Fruit fly (Drosophila melanogaster) whole organism, embryonic: ENCODE measurements around the gene Grik.

Experiments used
- Asciz ChIP-seq: fragments of 200-800 bp; sonication (Bioruptor generic); optimal IDR thresholded peaks from 2 replicates; lab custom pipeline; 2017; ENCODE audit warnings: missing biosample characterization, mild to moderate bottlenecking, missing genetic modification characterization, missing genetic modification reagents
- BEAF-32 ChIP-seq: fragments of 200-800 bp; sonication (Bioruptor generic); optimal IDR thresholded peaks from 3 replicates; lab custom pipeline; 2017; ENCODE audit warnings: missing biosample characterization, missing genetic modification characterization, mild to moderate bottlenecking, moderate library complexity, missing genetic modification reagents
- CG1024 ChIP-seq: fragments of 200-800 bp; sonication (Bioruptor generic); IDR thresholded peaks from 2 replicates; pipeline ENCODE4 v1.3.6; 2022; ENCODE audit warnings: missing biosample characterization, missing genetic modification characterization
- CG10565 ChIP-seq: fragments of 200-800 bp; sonication (Bioruptor generic); optimal IDR thresholded peaks from 3 replicates; lab custom pipeline; 2016; ENCODE audit warnings: missing biosample characterization, mild to moderate bottlenecking, missing genetic modification characterization
- CG11504 ChIP-seq: fragments of 200-800 bp; sonication (Bioruptor generic); optimal IDR thresholded peaks from 3 replicates; lab custom pipeline; 2019; ENCODE audit warnings: missing biosample characterization, mild to moderate bottlenecking, missing genetic modification characterization, moderate library complexity
- CG12769 ChIP-seq: fragments of 200-800 bp; sonication (Bioruptor generic); optimal IDR thresholded peaks from 2 replicates; lab custom pipeline; 2019; ENCODE audit warnings: missing biosample characterization, mild to moderate bottlenecking, missing genetic modification characterization, moderate library complexity
- CG12942 ChIP-seq: fragments of 200-800 bp; sonication (Bioruptor generic); optimal IDR thresholded peaks from 3 replicates; lab custom pipeline; 2016; ENCODE audit warnings: missing biosample characterization, missing genetic modification characterization
- CG13287 ChIP-seq: fragments of 200-800 bp; sonication (Bioruptor generic); IDR thresholded peaks from 2 replicates; pipeline ENCODE4 v1.3.6; 2022; ENCODE audit warnings: missing biosample characterization, missing genetic modification characterization; ENCODE audit not compliant: partially characterized antibody
- CG13296 ChIP-seq: fragments of 200-800 bp; sonication (Bioruptor generic); optimal IDR thresholded peaks from 3 replicates; lab custom pipeline; 2018; ENCODE audit warnings: missing biosample characterization, mild to moderate bottlenecking, missing genetic modification characterization
- CG16863 ChIP-seq: fragments of 200-800 bp; sonication (Bioruptor generic); optimal IDR thresholded peaks from 3 replicates; lab custom pipeline; 2016; ENCODE audit warnings: missing biosample characterization, missing genetic modification characterization
- CG18262 ChIP-seq: fragments of 200-800 bp; optimal IDR thresholded peaks from 3 replicates; lab custom pipeline; 2019; ENCODE audit warnings: missing biosample characterization, mild to moderate bottlenecking, missing genetic modification characterization, moderate library complexity
- CG5245 ChIP-seq: fragments of 200-800 bp; sonication (Bioruptor generic); optimal IDR thresholded peaks from 3 replicates; lab custom pipeline; 2016; ENCODE audit warnings: missing biosample characterization, missing genetic modification characterization
- CG6175 ChIP-seq: fragments of 200-800 bp; sonication (Bioruptor generic); IDR thresholded peaks from 3 replicates; pipeline ENCODE4 v1.3.6; 2022; ENCODE audit warnings: missing biosample characterization, missing genetic modification characterization
- CG7271 ChIP-seq: fragments of 200-800 bp; sonication (Bioruptor generic); optimal IDR thresholded peaks from 2 replicates; lab custom pipeline; 2018; ENCODE audit warnings: missing biosample characterization, mild to moderate bottlenecking, missing genetic modification characterization, moderate library complexity
- CG7556 ChIP-seq: fragments of 200-800 bp; sonication (Bioruptor generic); optimal IDR thresholded peaks from 2 replicates; lab custom pipeline; 2017; ENCODE audit warnings: missing biosample characterization, mild to moderate bottlenecking, missing genetic modification characterization
- CG8290 ChIP-seq, 3 experiments: fragments of 200-800 bp; sonication (Bioruptor generic); optimal IDR thresholded peaks; 2 replicates each; lab custom pipeline; 2016 to 2019; ENCODE audit warnings: missing biosample characterization in 3 of 3, missing genetic modification characterization in 3 of 3, mild to moderate bottlenecking in 2 of 3, moderate library complexity in 1 of 3
- CG8478 ChIP-seq: fragments of >200 bp; optimal IDR thresholded peaks from 2 replicates; lab custom pipeline; 2018
- CG8924 ChIP-seq: fragments of 200-800 bp; optimal IDR thresholded peaks from 3 replicates; lab custom pipeline; 2019; ENCODE audit warnings: missing biosample characterization, mild to moderate bottlenecking, missing genetic modification characterization, moderate library complexity
- CG9797 ChIP-seq: fragments of 200-800 bp; sonication (Bioruptor generic); optimal IDR thresholded peaks from 3 replicates; lab custom pipeline; 2018; ENCODE audit warnings: missing biosample characterization, mild to moderate bottlenecking, missing genetic modification characterization
- Chrac-16 ChIP-seq: fragments of 200-800 bp; sonication (Bioruptor generic); optimal IDR thresholded peaks from 3 replicates; lab custom pipeline; 2016; ENCODE audit warnings: missing biosample characterization, missing genetic modification characterization
- CkIIα-i1 ChIP-seq: fragments of 200-800 bp; sonication (Bioruptor generic); IDR thresholded peaks from 2 replicates; pipeline ENCODE4 v1.3.6; 2022; ENCODE audit warnings: missing biosample characterization, missing genetic modification characterization
- Dbx ChIP-seq: fragments of 200-800 bp; sonication (Bioruptor generic); IDR thresholded peaks from 3 replicates; pipeline ENCODE4 v1.3.6; 2022; ENCODE audit warnings: missing biosample characterization, missing genetic modification characterization
- Deaf1 ChIP-seq: fragments of 200-800 bp; optimal IDR thresholded peaks from 3 replicates; lab custom pipeline; 2019; ENCODE audit warnings: missing biosample characterization, mild to moderate bottlenecking, missing genetic modification characterization, moderate library complexity
- Fer2 ChIP-seq: fragments of 200-800 bp; sonication (Bioruptor generic); optimal IDR thresholded peaks from 2 replicates; lab custom pipeline; 2018; ENCODE audit warnings: missing biosample characterization, mild to moderate bottlenecking, missing genetic modification characterization, moderate library complexity
- Hr78 ChIP-seq, 2 experiments: fragments of 200-800 bp in 1 of 2; fragments of >200 bp in 1 of 2; sonication (Bioruptor generic) in 1 of 2; optimal IDR thresholded peaks; 2 replicates each; lab custom pipeline; 2017 to 2019; ENCODE audit warnings: missing biosample characterization in 2 of 2, missing genetic modification characterization in 2 of 2, mild to moderate bottlenecking in 1 of 2, moderate library complexity in 1 of 2
- Hsf ChIP-seq: fragments of 200-800 bp; sonication (Bioruptor generic); optimal IDR thresholded peaks from 3 replicates; lab custom pipeline; 2016; ENCODE audit warnings: missing biosample characterization, missing genetic modification characterization
- Neu2 ChIP-seq: fragments of 200-800 bp; sonication (Bioruptor generic); optimal IDR thresholded peaks from 3 replicates; lab custom pipeline; 2016; ENCODE audit warnings: missing biosample characterization, missing genetic modification characterization, borderline replicate concordance
- Side ChIP-seq: fragments of 200-800 bp; sonication (Bioruptor generic); optimal IDR thresholded peaks from 2 replicates; lab custom pipeline; 2016; ENCODE audit warnings: missing biosample characterization, missing genetic modification characterization
- ab ChIP-seq: fragments of 200-800 bp; sonication (Bioruptor generic); optimal IDR thresholded peaks from 2 replicates; lab custom pipeline; 2016; ENCODE audit warnings: missing biosample characterization, missing genetic modification characterization
- bigmax ChIP-seq: fragments of 200-800 bp; sonication (Bioruptor generic); optimal IDR thresholded peaks from 2 replicates; lab custom pipeline; 2018; ENCODE audit warnings: missing biosample characterization, mild to moderate bottlenecking, missing genetic modification characterization
- br ChIP-seq: fragments of >200 bp; optimal IDR thresholded peaks from 2 replicates; lab custom pipeline; 2017
- bsh ChIP-seq, 2 experiments: fragments of 200-800 bp; sonication (Bioruptor generic); optimal IDR thresholded peaks; 2 replicates each; lab custom pipeline; 2017 to 2018; ENCODE audit warnings: mild to moderate bottlenecking in 2 of 2, missing biosample characterization in 2 of 2, missing genetic modification characterization in 2 of 2, moderate library complexity in 1 of 2
- chif ChIP-seq, 2 experiments: fragments of 200-800 bp; sonication (Bioruptor generic); optimal IDR thresholded peaks; 3 replicates each; lab custom pipeline; 2016; ENCODE audit warnings: missing biosample characterization in 2 of 2, missing genetic modification characterization in 2 of 2
- ci ChIP-seq: fragments of 200-800 bp; sonication (Bioruptor generic); IDR thresholded peaks from 3 replicates; pipeline ENCODE4 v1.3.6; 2022; ENCODE audit warnings: missing biosample characterization, missing genetic modification characterization
- dimm ChIP-seq: fragments of 200-800 bp; sonication (Bioruptor generic); IDR thresholded peaks from 2 replicates; pipeline ENCODE4 v1.3.6; 2022; ENCODE audit warnings: missing biosample characterization, missing genetic modification characterization
- dmrt11E ChIP-seq: fragments of 200-800 bp; sonication (Bioruptor generic); optimal IDR thresholded peaks from 3 replicates; lab custom pipeline; 2018; ENCODE audit warnings: missing biosample characterization, mild to moderate bottlenecking, missing genetic modification characterization, moderate library complexity
- ems ChIP-seq: fragments of 200-800 bp; sonication (Bioruptor generic); optimal IDR thresholded peaks from 3 replicates; lab custom pipeline; 2016; ENCODE audit warnings: missing biosample characterization, missing genetic modification characterization
- hbn ChIP-seq: fragments of 200-800 bp; sonication (Bioruptor generic); IDR thresholded peaks from 2 replicates; pipeline ENCODE4 v1.3.6; 2022; ENCODE audit warnings: missing biosample characterization, missing genetic modification characterization; ENCODE audit not compliant: partially characterized antibody
- nerfin-2 ChIP-seq: fragments of 200-800 bp; sonication (Bioruptor generic); IDR thresholded peaks from 2 replicates; pipeline ENCODE4 v1.3.6; 2022; ENCODE audit warnings: missing biosample characterization, missing genetic modification characterization; ENCODE audit not compliant: partially characterized antibody
- nmo ChIP-seq: fragments of 200-800 bp; sonication (Bioruptor generic); optimal IDR thresholded peaks from 2 replicates; lab custom pipeline; 2018; ENCODE audit warnings: missing biosample characterization, mild to moderate bottlenecking, missing genetic modification characterization, moderate library complexity
- pros ChIP-seq: fragments of 200-800 bp; sonication (Bioruptor generic); optimal IDR thresholded peaks from 3 replicates; lab custom pipeline; 2019; ENCODE audit warnings: missing biosample characterization, mild to moderate bottlenecking, missing genetic modification characterization, moderate library complexity
- ro ChIP-seq: fragments of 200-800 bp; sonication (Bioruptor generic); IDR thresholded peaks from 2 replicates; pipeline ENCODE4 v1.3.6; 2022; ENCODE audit warnings: missing biosample characterization, missing genetic modification characterization
- stwl ChIP-seq: fragments of 200-800 bp; sonication (Bioruptor generic); optimal IDR thresholded peaks from 3 replicates; lab custom pipeline; 2018; ENCODE audit warnings: missing biosample characterization, mild to moderate bottlenecking, missing genetic modification characterization, moderate library complexity
- tx ChIP-seq: fragments of 200-800 bp; sonication (Bioruptor generic); optimal IDR thresholded peaks from 2 replicates; lab custom pipeline; 2016; ENCODE audit warnings: missing biosample characterization, missing genetic modification characterization
- usp ChIP-seq: fragments of >200 bp; optimal IDR thresholded peaks from 2 replicates; lab custom pipeline; 2017; ENCODE audit warnings: missing biosample characterization, missing genetic modification characterization
- vvl ChIP-seq: fragments of 200-800 bp; sonication (Bioruptor generic); IDR thresholded peaks from 2 replicates; pipeline ENCODE4 v1.3.6; 2022; ENCODE audit warnings: missing biosample characterization, missing genetic modification characterization
- z ChIP-seq: fragments of 200-800 bp; sonication (Bioruptor generic); IDR thresholded peaks from 3 replicates; pipeline ENCODE4 v1.3.6; 2022; ENCODE audit warnings: missing biosample characterization, missing genetic modification characterization

The Grik gene

DNA sequence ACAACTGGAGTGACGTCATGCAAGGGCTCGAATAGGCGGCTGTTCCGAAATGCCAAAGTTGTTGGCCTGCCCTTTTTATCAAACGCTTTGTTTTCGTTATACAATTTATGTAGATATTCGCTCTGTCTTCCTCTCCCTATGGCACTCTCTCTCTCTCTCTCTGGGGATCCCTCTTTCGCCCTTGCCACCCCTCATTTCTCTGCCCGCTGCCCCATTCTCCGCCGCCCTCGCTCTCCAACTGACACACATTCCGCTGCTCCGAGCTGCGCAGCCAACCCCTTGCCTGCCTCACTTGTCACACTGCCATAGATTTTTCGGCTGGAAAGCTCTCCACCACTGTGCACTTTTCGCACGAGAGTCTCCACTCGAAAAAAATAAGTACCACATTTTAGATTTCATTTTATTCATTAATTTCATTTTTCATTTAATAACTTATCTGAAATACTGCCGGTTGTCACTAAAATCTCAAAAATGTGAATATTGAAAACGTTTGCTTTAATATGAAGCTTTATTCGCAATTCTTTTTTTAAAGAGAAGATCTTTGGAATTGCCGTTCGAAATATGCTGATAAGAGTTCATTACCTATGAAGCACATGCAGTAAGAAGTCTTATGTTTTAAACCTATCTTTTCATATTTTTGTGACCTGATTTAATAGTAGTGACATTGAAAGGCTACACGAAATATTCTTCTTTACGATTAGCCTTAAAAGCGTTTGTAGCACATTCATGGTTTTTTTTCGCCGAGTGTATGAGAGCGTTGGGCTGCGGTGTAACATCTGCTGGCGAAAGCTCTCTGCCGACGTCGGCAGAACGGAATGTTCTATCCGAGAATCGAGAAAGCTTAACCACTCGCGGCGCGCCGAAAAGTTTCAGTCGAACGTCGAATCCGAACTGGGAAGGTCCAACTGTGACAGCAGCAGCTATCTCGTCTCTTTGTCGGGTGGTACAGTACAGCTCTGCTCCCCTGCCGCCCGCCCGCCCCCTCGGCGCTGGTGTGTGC, 55.4 kb downstream of the Grik start (continued):
- peak; percentile 75 for TF ChIP-seq ems (GFP tag; lab: Kevin White, UChicago)
- TF ChIP-seq CG18262 (tag; lab: Kevin White, UChicago) = peak; percentile 93
- TF ChIP-seq chif (GFP tag; optimal IDR thresholded peaks at IDR 0.05; lab: Kevin White, UChicago) = peak; percentile 76
- TF ChIP-seq br (lab: Kevin White, UChicago) = no peak
- no peak for TF ChIP-seq BEAF-32 (GFP tag; lab: Kevin White, UChicago)
- TF ChIP-seq Side (GFP tag; lab: Kevin White, UChicago) = peak; percentile 65
- TF ChIP-seq CG12942 = peak; percentile 58
- peak in 1 of 2 experiments; percentile 85 for TF ChIP-seq Hr78 (GFP tag; optimal IDR thresholded peaks at IDR 0.05; lab: Kevin White, UChicago)
- TF ChIP-seq CG13287 (GFP tag; lab: Robert Waterston, UW) = peak; percentile 37; the same call in 1 of the 2 replicates
- peak; percentile 94 for TF ChIP-seq CG8924 (tag; lab: Kevin White, UChicago)
- TF ChIP-seq Chrac-16 (GFP tag; lab: Kevin White, UChicago) = peak; percentile 77
- peak; percentile 34 for TF ChIP-seq CG10565 (GFP tag; lab: Kevin White, UChicago)
- no peak for TF ChIP-seq usp (GFP tag; lab: Kevin White, UChicago)
- TF ChIP-seq Asciz (GFP tag; lab: Kevin White, UChicago) = peak; percentile 76
- no peak for TF ChIP-seq z
- TF ChIP-seq CG9797 (GFP tag; lab: Kevin White, UChicago) = no peak
- peak; percentile 52; the same call in 2 of the 3 replicates for TF ChIP-seq CG6175 (GFP tag; lab: Robert Waterston, UW)
- TF ChIP-seq CG1024 = no peak
- TF ChIP-seq CG13296 = peak; percentile 92
- TF ChIP-seq CG7556 (GFP tag; lab: Kevin White, UChicago) = peak; percentile 98
- peak; percentile 68 for TF ChIP-seq tx (GFP tag; lab: Kevin White, UChicago)
- peak; percentile 85 for TF ChIP-seq Hsf
- TF ChIP-seq CG8290 (GFP tag; optimal IDR thresholded peaks at IDR 0.05; lab: Kevin White, UChicago) = peak; percentile 62
- TF ChIP-seq CG8290 (tag; optimal IDR thresholded peaks at IDR 0.05; lab: Kevin White, UChicago) = peak in 1 of 2 experiments; percentile 81
- TF ChIP-seq dmrt11E (tag; lab: Kevin White, UChicago) = no peak
- TF ChIP-seq CG11504 (tag; lab: Kevin White, UChicago) = peak; percentile 94
- TF ChIP-seq CG7271 (tag; lab: Kevin White, UChicago) = peak; percentile 25
- TF ChIP-seq Neu2 (GFP tag; lab: Kevin White, UChicago) = peak; percentile 1
- TF ChIP-seq CG12769 (tag; lab: Kevin White, UChicago) = peak; percentile 30
- TF ChIP-seq pros = no peak
- peak; percentile 48; the same call in 1 of the 3 replicates for TF ChIP-seq ci (GFP tag; lab: Robert Waterston, UW)
- peak; percentile 67 for TF ChIP-seq CG5245 (GFP tag; lab: Kevin White, UChicago)
- TF ChIP-seq ro (GFP tag; lab: Robert Waterston, UW) = peak; percentile 49; the same call in 1 of the 2 replicates
- 0 out of 2 replicates have a peak, but pooled peaks have one; percentile 9 for TF ChIP-seq CkIIα-i1 (GFP tag; lab: Robert Waterston, UW)
- TF ChIP-seq CG8478 = no peak
- TF ChIP-seq Dbx (GFP tag; lab: Robert Waterston, UW) = 0 out of 3 replicates have a peak, but pooled peaks have one; percentile 42
- no peak; the same call in 1 of the 2 replicates for TF ChIP-seq hbn
- peak; percentile 78 for TF ChIP-seq CG16863 (GFP tag; lab: Kevin White, UChicago)
- no peak for TF ChIP-seq bigmax (GFP tag; lab: Kevin White, UChicago)
- TF ChIP-seq vvl (GFP tag; lab: Robert Waterston, UW) = peak; percentile 43; the same call in 1 of the 2 replicates
- peak; percentile 74 for TF ChIP-seq Fer2
- TF ChIP-seq nerfin-2 (GFP tag; lab: Robert Waterston, UW) = no peak
- no peak for TF ChIP-seq dimm (GFP tag; lab: Robert Waterston, UW)
- peak; percentile 90 for TF ChIP-seq nmo (GFP tag; lab: Kevin White, UChicago)
- TF ChIP-seq Deaf1 = peak; percentile 80
- TF ChIP-seq bsh (GFP tag; optimal IDR thresholded peaks at IDR 0.05; lab: Kevin White, UChicago) = peak in 1 of 2 experiments; percentile 70
- TF ChIP-seq ab (GFP tag; lab: Kevin White, UChicago) = no peak
- TF ChIP-seq stwl (tag; lab: Kevin White, UChicago) = no peak
